Worm (Caenorhabditis elegans) whole organism, L3 larva: Measurements from ENCODE around the gene chil-10.
A peak's percentile ranks its signal among the peaks of the same experiment; 100 is the strongest.

ENCODE experiments used
- R02D3.7 ChIP-seq: fragments of 150-350 bp; optimal IDR thresholded peaks from 2 replicates; lab custom pipeline; 2014; ENCODE audit warnings: missing biosample characterization, missing genetic modification characterization
- ZK546.5 ChIP-seq: sonication (generic microtip); optimal IDR thresholded peaks from 2 replicates; lab custom pipeline; 2017; ENCODE audit warnings: missing biosample characterization, missing genetic modification characterization
- aly-2 ChIP-seq: fragments of 150-350 bp; optimal IDR thresholded peaks from 2 replicates; lab custom pipeline; 2014; ENCODE audit warnings: missing biosample characterization, missing genetic modification characterization
- ama-1 ChIP-seq: fragments of 150-350 bp; optimal IDR thresholded peaks from 2 replicates; lab custom pipeline; 2018
- ceh-16 ChIP-seq: sonication (generic microtip); optimal IDR thresholded peaks from 2 replicates; lab custom pipeline; 2017; ENCODE audit warnings: missing biosample characterization, missing genetic modification characterization
- ceh-28 ChIP-seq: fragments of 150-350 bp; optimal IDR thresholded peaks from 2 replicates; lab custom pipeline; 2014; ENCODE audit warnings: missing biosample characterization, missing genetic modification reagents, missing genetic modification characterization
- ceh-82 ChIP-seq: fragments of 150-350 bp; optimal IDR thresholded peaks from 2 replicates; lab custom pipeline; 2014; ENCODE audit warnings: missing biosample characterization, missing genetic modification characterization
- ceh-9 ChIP-seq: sonication (generic microtip); optimal IDR thresholded peaks from 2 replicates; lab custom pipeline; 2018; ENCODE audit warnings: missing biosample characterization, missing genetic modification characterization
- daf-12 ChIP-seq: fragments of 150-350 bp; optimal IDR thresholded peaks from 2 replicates; lab custom pipeline; 2014; ENCODE audit warnings: missing biosample characterization, missing genetic modification reagents, missing genetic modification characterization
- egl-27 ChIP-seq: sonication (generic microtip); optimal IDR thresholded peaks from 4 replicates; lab custom pipeline; 2017; ENCODE audit warnings: missing biosample characterization, missing genetic modification reagents, missing genetic modification characterization
- egl-5 ChIP-seq: fragments of 150-350 bp; optimal IDR thresholded peaks from 2 replicates; lab custom pipeline; 2017; ENCODE audit warnings: missing biosample characterization, missing genetic modification reagents, missing genetic modification characterization, inconsistent platforms
- elt-1 ChIP-seq: fragments of 150-350 bp; optimal IDR thresholded peaks from 2 replicates; lab custom pipeline; 2014; ENCODE audit warnings: missing biosample characterization, missing genetic modification characterization
- elt-2 ChIP-seq: sonication (generic microtip); optimal IDR thresholded peaks from 2 replicates; lab custom pipeline; 2016; ENCODE audit warnings: missing genetic modification reagents, mild to moderate bottlenecking, missing genetic modification characterization, missing compliant biosample characterization
- elt-3 ChIP-seq, 3 experiments: fragments of 150-350 bp in 1 of 3; sonication (generic microtip) in 2 of 3; optimal IDR thresholded peaks; 2 replicates in 2 of 3; 4 replicates in 1 of 3; lab custom pipeline; 2014 to 2017; ENCODE audit warnings: missing biosample characterization in 3 of 3, missing genetic modification characterization in 3 of 3
- eor-1 ChIP-seq, 2 experiments: fragments of 150-350 bp; optimal IDR thresholded peaks; 2 replicates each; lab custom pipeline; 2014 to 2018; ENCODE audit warnings: missing biosample characterization in 2 of 2, missing genetic modification characterization in 2 of 2
- fkh-10 ChIP-seq: sonication (generic microtip); optimal IDR thresholded peaks from 2 replicates; lab custom pipeline; 2017; ENCODE audit warnings: missing biosample characterization, missing genetic modification reagents, missing genetic modification characterization
- fkh-2 ChIP-seq: fragments of 150-350 bp; optimal IDR thresholded peaks from 2 replicates; lab custom pipeline; 2014; ENCODE audit warnings: missing biosample characterization, missing genetic modification reagents, missing genetic modification characterization
- fos-1 ChIP-seq: fragments of 150-350 bp; optimal IDR thresholded peaks from 2 replicates; lab custom pipeline; 2014; ENCODE audit warnings: missing biosample characterization, missing genetic modification characterization
- hmg-11 ChIP-seq: sonication (generic microtip); optimal IDR thresholded peaks from 2 replicates; lab custom pipeline; 2016; ENCODE audit warnings: missing genetic modification characterization, missing compliant biosample characterization
- jun-1 ChIP-seq: fragments of 150-350 bp; optimal IDR thresholded peaks from 2 replicates; lab custom pipeline; 2014; ENCODE audit warnings: missing biosample characterization, missing genetic modification reagents, missing genetic modification characterization
- lin-15B ChIP-seq: fragments of 150-350 bp; optimal IDR thresholded peaks from 2 replicates; lab custom pipeline; 2014; ENCODE audit warnings: missing biosample characterization, missing genetic modification characterization
- lin-39 ChIP-seq: fragments of 150-350 bp; optimal IDR thresholded peaks from 2 replicates; lab custom pipeline; 2018; ENCODE audit warnings: missing biosample characterization, missing genetic modification reagents, missing genetic modification characterization
- lsy-12 ChIP-seq: sonication (generic microtip); optimal IDR thresholded peaks from 2 replicates; lab custom pipeline; 2016; ENCODE audit warnings: mild to moderate bottlenecking, missing genetic modification characterization, missing compliant biosample characterization
- mdl-1 ChIP-seq: fragments of 150-350 bp; optimal IDR thresholded peaks from 2 replicates; lab custom pipeline; 2014; ENCODE audit warnings: missing biosample characterization, missing genetic modification characterization
- mml-1 ChIP-seq: fragments of 150-350 bp; sonication (generic microtip); optimal IDR thresholded peaks from 3 replicates; lab custom pipeline; 2014; ENCODE audit warnings: missing biosample characterization, missing genetic modification characterization
- nfya-1 ChIP-seq: sonication (generic microtip); optimal IDR thresholded peaks from 2 replicates; lab custom pipeline; 2017; ENCODE audit warnings: missing genetic modification characterization, mild to moderate bottlenecking, missing compliant biosample characterization, antibody characterized with exemption, moderate library complexity; ENCODE audit not compliant: insufficient read depth
- nhr-11 ChIP-seq: fragments of 150-350 bp; optimal IDR thresholded peaks from 2 replicates; lab custom pipeline; 2014; ENCODE audit warnings: missing biosample characterization, missing genetic modification characterization
- nhr-12 ChIP-seq: fragments of 150-350 bp; optimal IDR thresholded peaks from 2 replicates; lab custom pipeline; 2014; ENCODE audit warnings: missing biosample characterization, missing genetic modification characterization
- nhr-23 ChIP-seq: fragments of 150-350 bp; optimal IDR thresholded peaks from 2 replicates; lab custom pipeline; 2014; ENCODE audit warnings: missing biosample characterization, missing genetic modification reagents, missing genetic modification characterization
- nhr-237 ChIP-seq: fragments of 150-350 bp; optimal IDR thresholded peaks from 2 replicates; lab custom pipeline; 2014; ENCODE audit warnings: missing biosample characterization, missing genetic modification characterization
- nhr-25 ChIP-seq: sonication (generic microtip); optimal IDR thresholded peaks from 2 replicates; lab custom pipeline; 2017; ENCODE audit warnings: missing biosample characterization, missing genetic modification characterization
- nhr-28 ChIP-seq: fragments of 150-350 bp; optimal IDR thresholded peaks from 2 replicates; lab custom pipeline; 2014; ENCODE audit warnings: missing biosample characterization, missing genetic modification characterization
- nhr-43 ChIP-seq: sonication (generic microtip); optimal IDR thresholded peaks from 2 replicates; lab custom pipeline; 2016; ENCODE audit warnings: mild to moderate bottlenecking, missing genetic modification characterization, missing compliant biosample characterization; ENCODE audit not compliant: poor library complexity, severe bottlenecking
- nhr-67 ChIP-seq: fragments of 150-350 bp; optimal IDR thresholded peaks from 2 replicates; lab custom pipeline; 2014; ENCODE audit warnings: missing biosample characterization, missing genetic modification characterization
- nhr-76 ChIP-seq: fragments of 150-350 bp; sonication (generic microtip); optimal IDR thresholded peaks from 5 replicates; lab custom pipeline; 2014; ENCODE audit warnings: missing biosample characterization, missing genetic modification characterization
- nhr-77 ChIP-seq: fragments of 150-350 bp; optimal IDR thresholded peaks from 2 replicates; lab custom pipeline; 2014; ENCODE audit warnings: missing biosample characterization, missing genetic modification characterization
- pha-4 ChIP-seq: fragments of 150-350 bp; optimal IDR thresholded peaks from 2 replicates; lab custom pipeline; 2014; ENCODE audit warnings: missing biosample characterization, missing genetic modification reagents, missing genetic modification characterization
- pqm-1 ChIP-seq: fragments of 150-350 bp; optimal IDR thresholded peaks from 2 replicates; lab custom pipeline; 2017; ENCODE audit warnings: missing biosample characterization, missing genetic modification characterization, inconsistent platforms
- sea-2 ChIP-seq: fragments of 150-350 bp; sonication (generic microtip); optimal IDR thresholded peaks from 4 replicates; lab custom pipeline; 2014; ENCODE audit warnings: missing biosample characterization, missing genetic modification reagents, missing genetic modification characterization
- skn-1 ChIP-seq: fragments of 150-350 bp; optimal IDR thresholded peaks from 2 replicates; lab custom pipeline; 2014; ENCODE audit warnings: missing biosample characterization, missing genetic modification characterization
- snpc-4 ChIP-seq: fragments of 150-350 bp; optimal IDR thresholded peaks from 2 replicates; lab custom pipeline; 2014; ENCODE audit warnings: missing biosample characterization, missing genetic modification characterization
- tbx-2 ChIP-seq: sonication (generic microtip); optimal IDR thresholded peaks from 2 replicates; lab custom pipeline; 2016; ENCODE audit warnings: mild to moderate bottlenecking, missing genetic modification characterization, missing compliant biosample characterization
- unc-39 ChIP-seq: sonication (generic microtip); optimal IDR thresholded peaks from 4 replicates; lab custom pipeline; 2017; ENCODE audit warnings: missing biosample characterization, missing genetic modification characterization
- unc-62 ChIP-seq: fragments of 150-350 bp; sonication (generic microtip); optimal IDR thresholded peaks from 4 replicates; lab custom pipeline; 2014; ENCODE audit warnings: missing biosample characterization, missing genetic modification reagents, missing genetic modification characterization
- zag-1 ChIP-seq: fragments of 150-350 bp; optimal IDR thresholded peaks from 2 replicates; lab custom pipeline; 2014; ENCODE audit warnings: missing biosample characterization, missing genetic modification characterization
- ztf-11 ChIP-seq: fragments of 150-350 bp; optimal IDR thresholded peaks from 2 replicates; lab custom pipeline; 2014; ENCODE audit warnings: missing biosample characterization, missing genetic modification characterization
- ztf-4 ChIP-seq: fragments of 150-350 bp; optimal IDR thresholded peaks from 2 replicates; lab custom pipeline; 2014; ENCODE audit warnings: missing biosample characterization, missing genetic modification characterization

Gene chil-10

ce11 chrX:918097-918496, 39.6 kb upstream of the chil-10 start, which contains the start of gene F35H12.5:
F35H12.5 (plus strand) TSS chrX:918397.
- no peak for TF ChIP-seq lin-39
- TF ChIP-seq egl-27, result no peak
- TF ChIP-seq pqm-1 (tag; lab: Kevin White, UChicago), result no peak
- no peak for TF ChIP-seq nhr-77 (tag; lab: Kevin White, UChicago)
- TF ChIP-seq ZK546.5, result no peak
- TF ChIP-seq elt-1, result no peak
- no peak for TF ChIP-seq elt-2 (tag; lab: Kevin White, UChicago)
- TF ChIP-seq ceh-82 (tag; lab: Kevin White, UChicago), result no peak
- no peak for TF ChIP-seq jun-1 (tag; lab: Kevin White, UChicago)
- no peak for TF ChIP-seq tbx-2 (tag; lab: Kevin White, UChicago)
- no peak for TF ChIP-seq nfya-1 (tag; lab: Kevin White, UChicago)
- no peak for TF ChIP-seq nhr-76
- no peak for TF ChIP-seq fkh-10 (GFP tag; lab: Kevin White, UChicago)

- TF ChIP-seq lsy-12 (no peak), nfya-1 (tag; lab: Kevin White, UChicago) (peak; percentile 63), ceh-9 (tag; lab: Kevin White, UChicago) (no peak), fkh-2 (tag; lab: Kevin White, UChicago) (no peak), nhr-12 (tag; lab: Kevin White, UChicago) (no peak), elt-1 (no peak), fos-1 (tag; lab: Kevin White, UChicago) (no peak), ceh-16 (no peak), nhr-76 (no peak), ZK546.5 (no peak), egl-5 (tag; lab: Kevin White, UChicago) (no peak), ama-1 (lab: Kevin White, UChicago) (peak; percentile 21), skn-1 (tag; lab: Kevin White, UChicago) (peak; percentile 66), jun-1 (tag; lab: Kevin White, UChicago) (peak; percentile 0), unc-39 (tag; lab: Kevin White, UChicago) (no peak), fkh-10 (GFP tag; lab: Kevin White, UChicago) (no peak), tbx-2 (tag; lab: Kevin White, UChicago) (no peak), nhr-23 (tag; lab: Kevin White, UChicago) (peak; percentile 62), nhr-77 (tag; lab: Kevin White, UChicago) (no peak), daf-12 (tag; lab: Kevin White, UChicago) (no peak), elt-2 (tag; lab: Kevin White, UChicago) (peak; percentile 50), nhr-25 (tag; lab: Kevin White, UChicago) (peak; percentile 61), nhr-43 (tag; lab: Kevin White, UChicago) (no peak), lin-15B (tag; lab: Kevin White, UChicago) (peak; percentile 66), aly-2 (tag; lab: Kevin White, UChicago) (no peak), nhr-67 (tag; lab: Kevin White, UChicago) (no peak), nhr-237 (tag; lab: Kevin White, UChicago) (no peak), elt-3 (tag; optimal IDR thresholded peaks at IDR 0.05; lab: Kevin White, UChicago) (no peak), nhr-28 (no peak), nhr-11 (no peak), egl-27 (no peak), eor-1 (tag; optimal IDR thresholded peaks at IDR 0.05; lab: Kevin White, UChicago) (no peak), mml-1 (no peak), ztf-11 (tag; lab: Kevin White, UChicago) (no peak), snpc-4 (tag; lab: Kevin White, UChicago) (peak; percentile 64), lin-39 (peak; percentile 41), pqm-1 (tag; lab: Kevin White, UChicago) (peak; percentile 74), mdl-1 (no peak), unc-62 (GFP tag; lab: Kevin White, UChicago) (no peak), hmg-11 (tag; lab: Kevin White, UChicago) (peak; percentile 42), ceh-82 (tag; lab: Kevin White, UChicago) (no peak), ztf-4 (tag; lab: Kevin White, UChicago) (no peak), ceh-28 (tag; lab: Kevin White, UChicago) (no peak), pha-4 (tag; lab: Kevin White, UChicago) (peak; percentile 95), R02D3.7 (tag; lab: Kevin White, UChicago) (no peak), sea-2 (GFP tag; lab: Kevin White, UChicago) (no peak), zag-1 (no peak)
Observed at ce11 chrX:924495-925008, 33.1 kb upstream of the chil-10 start, which contains the start of the genes pifk-1 and tbc-11. pifk-1 (minus strand) TSS chrX:924511. tbc-11 (plus strand) TSS chrX:924958.
